Fruit fly (Drosophila melanogaster) S2 (cell line): Measurements from ENCODE around the gene CG10418.

Experiments
- CG8478 ChIP-seq: fragments of >200 bp; optimal IDR thresholded peaks from 2 replicates; lab custom pipeline; 2018
- CTCF ChIP-seq, 2 experiments: fragments of >200 bp; optimal IDR thresholded peaks; 2 replicates each; lab custom pipeline; 2018

- TF ChIP-seq CG8478 (lab: Kevin White, UChicago) (no peak), CTCF (optimal IDR thresholded peaks at IDR 0.05; lab: Kevin White, UChicago) (no peak)
These were observed 45.9 kb upstream of the CG10418 start for dm6 chr3L:12290556-12290955.
